Worm (Caenorhabditis elegans): Measurements from ENCODE around the gene F43C11.1.

DNA sequence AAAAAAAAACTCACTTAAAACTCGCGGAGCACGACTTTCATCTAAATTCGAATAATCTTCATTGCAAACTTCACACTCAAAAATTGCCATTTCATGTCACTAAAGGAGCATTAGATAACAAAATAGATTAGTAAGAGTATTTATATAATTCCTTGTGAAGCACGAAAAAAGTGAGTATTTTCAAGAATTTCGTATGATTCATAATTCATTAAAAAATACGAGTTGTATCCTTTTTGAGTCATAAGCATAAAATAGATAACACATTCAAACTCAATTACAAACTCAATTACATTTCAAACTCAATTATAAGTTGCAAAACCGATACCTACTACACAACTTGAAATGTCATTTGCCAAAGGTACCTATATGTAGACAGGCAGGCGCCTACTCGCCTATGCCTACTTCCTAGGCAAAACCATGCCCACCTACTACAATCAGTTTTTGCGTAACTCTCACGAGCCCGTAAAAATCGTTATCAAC is 27.9 kb upstream of the F43C11.1 start, which contains the start of the genes ZK1240.8 and ZK1240.1:
- TF ChIP-seq nhr-12 (tag; optimal IDR thresholded peaks at IDR 0.05) = no peak
- TF ChIP-seq ama-1 (optimal IDR thresholded peaks at IDR 0.05) = no peak
- TF ChIP-seq elt-2 (tag; optimal IDR thresholded peaks at IDR 0.05) = no peak
- no peak for TF ChIP-seq pqm-1 (tag; optimal IDR thresholded peaks at IDR 0.05)
- no peak for TF ChIP-seq nhr-76 (tag; optimal IDR thresholded peaks at IDR 0.05)
- no peak for TF ChIP-seq elt-1 (tag; optimal IDR thresholded peaks at IDR 0.05)
- no peak for TF ChIP-seq nhr-28 (tag; optimal IDR thresholded peaks at IDR 0.05)
- TF ChIP-seq snpc-4 (tag; optimal IDR thresholded peaks at IDR 0.05) = no peak
- TF ChIP-seq nhr-77 (tag; optimal IDR thresholded peaks at IDR 0.05) = no peak
- TF ChIP-seq R02D3.7 (tag; optimal IDR thresholded peaks at IDR 0.05) = no peak
- TF ChIP-seq ceh-82 (tag; optimal IDR thresholded peaks at IDR 0.05) = no peak
- no peak for TF ChIP-seq fos-1 (tag; optimal IDR thresholded peaks at IDR 0.05)
- TF ChIP-seq nhr-237 (tag; optimal IDR thresholded peaks at IDR 0.05) = no peak
- TF ChIP-seq daf-12 (tag; optimal IDR thresholded peaks at IDR 0.05) = no peak

All from whole organism, L3 larva.